Worm (Caenorhabditis elegans) whole organism, midembryonic: ENCODE data around the gene R05D8.11.

Source experiments
- T22C8.4 ChIP-seq: fragments of 200-800 bp; sonication (Bioruptor generic); IDR thresholded peaks from 2 replicates; pipeline ENCODE4 v1.3.6; 2022; ENCODE audit warnings: missing genetic modification characterization, missing compliant biosample characterization
- cog-1 ChIP-seq: sonication (generic microtip); optimal IDR thresholded peaks from 2 replicates; lab custom pipeline; 2016; ENCODE audit warnings: missing genetic modification characterization, missing compliant biosample characterization
- flt-1 ChIP-seq: fragments of 200-800 bp; sonication (Bioruptor generic); IDR thresholded peaks from 2 replicates; pipeline ENCODE4 v1.3.6; 2022; ENCODE audit warnings: missing genetic modification characterization, missing compliant biosample characterization
- klf-2 ChIP-seq: fragments of 200-800 bp; sonication (Bioruptor generic); conservative IDR thresholded peaks from 2 replicates; pipeline ENCODE4 v1.3.6; 2022; ENCODE audit warnings: missing genetic modification reagents, missing genetic modification characterization, missing compliant biosample characterization
- med-1 ChIP-seq: sonication (generic microtip); optimal IDR thresholded peaks from 2 replicates; lab custom pipeline; 2017; ENCODE audit warnings: missing genetic modification characterization, mild to moderate bottlenecking, missing compliant biosample characterization, antibody characterized with exemption, missing genetic modification reagents; ENCODE audit not compliant: insufficient read depth
- ref-1 ChIP-seq: fragments of 200-800 bp; sonication (Bioruptor generic); conservative IDR thresholded peaks from 2 replicates; pipeline ENCODE4 v1.3.6; 2022; ENCODE audit warnings: missing genetic modification reagents, missing genetic modification characterization, missing compliant biosample characterization
- tab-1 ChIP-seq: fragments of 200-800 bp; sonication (Bioruptor generic); IDR thresholded peaks from 2 replicates; pipeline ENCODE4 v1.3.6; 2022; ENCODE audit warnings: missing genetic modification characterization, missing compliant biosample characterization
- ztf-23 ChIP-seq: fragments of 200-800 bp; sonication (Bioruptor generic); IDR thresholded peaks from 2 replicates; pipeline ENCODE4 v1.3.6; 2022; ENCODE audit warnings: missing genetic modification reagents, missing genetic modification characterization, missing compliant biosample characterization
- ztf-29 ChIP-seq: fragments of 200-800 bp; sonication (Bioruptor generic); IDR thresholded peaks from 2 replicates; pipeline ENCODE4 v1.3.6; 2022; ENCODE audit warnings: missing genetic modification reagents, missing genetic modification characterization, missing compliant biosample characterization

Gene R05D8.11

ce11 chrV:2803258-2803657, 22.6 kb upstream of the R05D8.11 start:
- TF ChIP-seq ztf-23 = no peak
- no peak for TF ChIP-seq tab-1
- TF ChIP-seq klf-2 = no peak
- no peak for TF ChIP-seq flt-1
- no peak for TF ChIP-seq med-1 (GFP tag; lab: Kevin White, UChicago)
- no peak for TF ChIP-seq cog-1 (tag; lab: Kevin White, UChicago)
- no peak for TF ChIP-seq ref-1
- TF ChIP-seq ztf-29 = no peak
- TF ChIP-seq T22C8.4 (GFP tag; lab: Robert Waterston, UW) = no peak

ce11 chrV:2801955-2802354, 21.3 kb upstream of the R05D8.11 start:
- TF ChIP-seq ztf-23 = no peak
- no peak for TF ChIP-seq T22C8.4 (GFP tag; lab: Robert Waterston, UW)
- no peak for TF ChIP-seq ztf-29
- no peak for TF ChIP-seq cog-1 (tag; lab: Kevin White, UChicago)

ce11 chrV:2800676-2801075, 20.0 kb upstream of the R05D8.11 start:
- TF ChIP-seq cog-1 (tag; lab: Kevin White, UChicago) (no peak), flt-1 (no peak), T22C8.4 (GFP tag; lab: Robert Waterston, UW) (no peak), ztf-29 (no peak), tab-1 (no peak), med-1 (GFP tag; lab: Kevin White, UChicago) (no peak), ref-1 (no peak), klf-2 (no peak), ztf-23 (no peak)

- TF ChIP-seq tab-1 (no peak), klf-2 (no peak), med-1 (GFP tag; lab: Kevin White, UChicago) (no peak), T22C8.4 (GFP tag; lab: Robert Waterston, UW) (no peak), ztf-23 (no peak), cog-1 (tag; lab: Kevin White, UChicago) (no peak), ref-1 (no peak), ztf-29 (no peak), flt-1 (no peak)
Observed at ce11 chrV:2799172-2799869, 18.6 kb upstream of the R05D8.11 start.

ce11 chrV:2795998-2796397, 15.3 kb upstream of the R05D8.11 start, which contains the start of gene F54E2.2:
Gene F54E2.2 (plus strand): TSS chrV:2796298.
- no peak for TF ChIP-seq T22C8.4 (GFP tag; lab: Robert Waterston, UW)
- no peak for TF ChIP-seq flt-1
- no peak for TF ChIP-seq klf-2
- TF ChIP-seq ztf-29 = no peak
- no peak for TF ChIP-seq med-1 (GFP tag; lab: Kevin White, UChicago)

- no peak for TF ChIP-seq flt-1
- TF ChIP-seq tab-1 = no peak
- TF ChIP-seq ztf-23 = no peak
- TF ChIP-seq ref-1 = no peak
- no peak for TF ChIP-seq cog-1 (tag; lab: Kevin White, UChicago)
- no peak for TF ChIP-seq med-1 (GFP tag; lab: Kevin White, UChicago)
- TF ChIP-seq T22C8.4 (GFP tag; lab: Robert Waterston, UW) = no peak
- TF ChIP-seq ztf-29 = no peak
- no peak for TF ChIP-seq klf-2
Observed at ce11 chrV:2792958-2793357, 12.3 kb upstream of the R05D8.11 start.

ce11 chrV:2774042-2774441, 6.6 kb downstream of the R05D8.11 start, which contains the start of gene srj-18:
Gene srj-18 (plus strand): TSS chrV:2774342.
- no peak for TF ChIP-seq ztf-23
- TF ChIP-seq med-1 (GFP tag; lab: Kevin White, UChicago) = no peak
- no peak for TF ChIP-seq T22C8.4 (GFP tag; lab: Robert Waterston, UW)
- no peak for TF ChIP-seq ref-1
- no peak for TF ChIP-seq cog-1 (tag; lab: Kevin White, UChicago)
- no peak for TF ChIP-seq ztf-29
- no peak for TF ChIP-seq klf-2
- no peak for TF ChIP-seq tab-1
- TF ChIP-seq flt-1 = no peak

- no peak for TF ChIP-seq ztf-23
- TF ChIP-seq med-1 (GFP tag; lab: Kevin White, UChicago) = no peak
- TF ChIP-seq flt-1 = no peak
Observed at ce11 chrV:2771560-2771959, 9.1 kb downstream of the R05D8.11 start, which contains the start of gene srh-56. Gene srh-56 (plus strand): TSS chrV:2771860.

- no peak for TF ChIP-seq med-1 (GFP tag; lab: Kevin White, UChicago)
- no peak for TF ChIP-seq ref-1
- no peak for TF ChIP-seq ztf-29
- no peak for TF ChIP-seq cog-1 (tag; lab: Kevin White, UChicago)
- no peak for TF ChIP-seq tab-1
- no peak for TF ChIP-seq T22C8.4 (GFP tag; lab: Robert Waterston, UW)
- no peak for TF ChIP-seq klf-2
- no peak for TF ChIP-seq ztf-23
- no peak for TF ChIP-seq flt-1
Observed at ce11 chrV:2769754-2770153, 10.9 kb downstream of the R05D8.11 start, which contains the start of gene dhs-15. Gene dhs-15 (minus strand): TSS chrV:2769854.

ce11 chrV:2767465-2767864, 13.2 kb downstream of the R05D8.11 start, which contains the start of gene R05D8.9:
Gene R05D8.9 (minus strand): TSS chrV:2767565.
- TF ChIP-seq ref-1 = no peak
- no peak for TF ChIP-seq T22C8.4 (GFP tag; lab: Robert Waterston, UW)
- no peak for TF ChIP-seq klf-2
- TF ChIP-seq ztf-23 = no peak
- no peak for TF ChIP-seq med-1 (GFP tag; lab: Kevin White, UChicago)
- TF ChIP-seq flt-1 = no peak

ce11 chrV:2765052-2765451, 15.6 kb downstream of the R05D8.11 start, which contains the start of gene dhs-14:
Gene dhs-14 (minus strand): TSS chrV:2765200.
- TF ChIP-seq T22C8.4 (GFP tag; lab: Robert Waterston, UW) = no peak
- TF ChIP-seq tab-1 = no peak
- no peak for TF ChIP-seq ztf-23
- TF ChIP-seq ref-1 = no peak
- TF ChIP-seq klf-2 = no peak
- TF ChIP-seq ztf-29 = no peak
- no peak for TF ChIP-seq flt-1
- TF ChIP-seq med-1 (GFP tag; lab: Kevin White, UChicago) = no peak
- no peak for TF ChIP-seq cog-1 (tag; lab: Kevin White, UChicago)
